Worm (Caenorhabditis elegans) whole organism, L3 larva: ENCODE data around the gene aex-2.
"Not testable (repeated sequence)": the region's sequence is repeated elsewhere in the genome, so short reads cannot be mapped to it uniquely, and the experiment has no call there.

ENCODE experiments used
- ZK546.5 ChIP-seq: sonication (generic microtip); optimal IDR thresholded peaks from 2 replicates; lab custom pipeline; 2017; ENCODE audit warnings: missing biosample characterization, missing genetic modification characterization
- aly-2 ChIP-seq: fragments of 150-350 bp; optimal IDR thresholded peaks from 2 replicates; lab custom pipeline; 2014; ENCODE audit warnings: missing biosample characterization, missing genetic modification characterization
- ceh-16 ChIP-seq: sonication (generic microtip); optimal IDR thresholded peaks from 2 replicates; lab custom pipeline; 2017; ENCODE audit warnings: missing biosample characterization, missing genetic modification characterization
- ceh-28 ChIP-seq: fragments of 150-350 bp; optimal IDR thresholded peaks from 2 replicates; lab custom pipeline; 2014; ENCODE audit warnings: missing biosample characterization, missing genetic modification reagents, missing genetic modification characterization
- ceh-82 ChIP-seq: fragments of 150-350 bp; optimal IDR thresholded peaks from 2 replicates; lab custom pipeline; 2014; ENCODE audit warnings: missing biosample characterization, missing genetic modification characterization
- daf-12 ChIP-seq: fragments of 150-350 bp; optimal IDR thresholded peaks from 2 replicates; lab custom pipeline; 2014; ENCODE audit warnings: missing biosample characterization, missing genetic modification reagents, missing genetic modification characterization
- egl-27 ChIP-seq: sonication (generic microtip); optimal IDR thresholded peaks from 4 replicates; lab custom pipeline; 2017; ENCODE audit warnings: missing biosample characterization, missing genetic modification reagents, missing genetic modification characterization
- egl-5 ChIP-seq: fragments of 150-350 bp; optimal IDR thresholded peaks from 2 replicates; lab custom pipeline; 2017; ENCODE audit warnings: missing biosample characterization, missing genetic modification reagents, missing genetic modification characterization, inconsistent platforms
- elt-1 ChIP-seq: fragments of 150-350 bp; optimal IDR thresholded peaks from 2 replicates; lab custom pipeline; 2014; ENCODE audit warnings: missing biosample characterization, missing genetic modification characterization
- elt-2 ChIP-seq: sonication (generic microtip); optimal IDR thresholded peaks from 2 replicates; lab custom pipeline; 2016; ENCODE audit warnings: missing genetic modification reagents, mild to moderate bottlenecking, missing genetic modification characterization, missing compliant biosample characterization
- elt-3 ChIP-seq, 3 experiments: fragments of 150-350 bp in 1 of 3; sonication (generic microtip) in 2 of 3; optimal IDR thresholded peaks; 2 replicates in 2 of 3; 4 replicates in 1 of 3; lab custom pipeline; 2014 to 2017; ENCODE audit warnings: missing biosample characterization in 3 of 3, missing genetic modification characterization in 3 of 3
- eor-1 ChIP-seq, 2 experiments: fragments of 150-350 bp; optimal IDR thresholded peaks; 2 replicates each; lab custom pipeline; 2014 to 2018; ENCODE audit warnings: missing biosample characterization in 2 of 2, missing genetic modification characterization in 2 of 2
- fkh-2 ChIP-seq: fragments of 150-350 bp; optimal IDR thresholded peaks from 2 replicates; lab custom pipeline; 2014; ENCODE audit warnings: missing biosample characterization, missing genetic modification reagents, missing genetic modification characterization
- fos-1 ChIP-seq: fragments of 150-350 bp; optimal IDR thresholded peaks from 2 replicates; lab custom pipeline; 2014; ENCODE audit warnings: missing biosample characterization, missing genetic modification characterization
- lin-15B ChIP-seq: fragments of 150-350 bp; optimal IDR thresholded peaks from 2 replicates; lab custom pipeline; 2014; ENCODE audit warnings: missing biosample characterization, missing genetic modification characterization
- lin-39 ChIP-seq: fragments of 150-350 bp; optimal IDR thresholded peaks from 2 replicates; lab custom pipeline; 2018; ENCODE audit warnings: missing biosample characterization, missing genetic modification reagents, missing genetic modification characterization
- lsy-12 ChIP-seq: sonication (generic microtip); optimal IDR thresholded peaks from 2 replicates; lab custom pipeline; 2016; ENCODE audit warnings: mild to moderate bottlenecking, missing genetic modification characterization, missing compliant biosample characterization
- mdl-1 ChIP-seq: fragments of 150-350 bp; optimal IDR thresholded peaks from 2 replicates; lab custom pipeline; 2014; ENCODE audit warnings: missing biosample characterization, missing genetic modification characterization
- nfya-1 ChIP-seq: sonication (generic microtip); optimal IDR thresholded peaks from 2 replicates; lab custom pipeline; 2017; ENCODE audit warnings: missing genetic modification characterization, mild to moderate bottlenecking, missing compliant biosample characterization, antibody characterized with exemption, moderate library complexity; ENCODE audit not compliant: insufficient read depth
- nhr-11 ChIP-seq: fragments of 150-350 bp; optimal IDR thresholded peaks from 2 replicates; lab custom pipeline; 2014; ENCODE audit warnings: missing biosample characterization, missing genetic modification characterization
- nhr-23 ChIP-seq: fragments of 150-350 bp; optimal IDR thresholded peaks from 2 replicates; lab custom pipeline; 2014; ENCODE audit warnings: missing biosample characterization, missing genetic modification reagents, missing genetic modification characterization
- nhr-237 ChIP-seq: fragments of 150-350 bp; optimal IDR thresholded peaks from 2 replicates; lab custom pipeline; 2014; ENCODE audit warnings: missing biosample characterization, missing genetic modification characterization
- nhr-25 ChIP-seq: sonication (generic microtip); optimal IDR thresholded peaks from 2 replicates; lab custom pipeline; 2017; ENCODE audit warnings: missing biosample characterization, missing genetic modification characterization
- nhr-28 ChIP-seq: fragments of 150-350 bp; optimal IDR thresholded peaks from 2 replicates; lab custom pipeline; 2014; ENCODE audit warnings: missing biosample characterization, missing genetic modification characterization
- nhr-43 ChIP-seq: sonication (generic microtip); optimal IDR thresholded peaks from 2 replicates; lab custom pipeline; 2016; ENCODE audit warnings: mild to moderate bottlenecking, missing genetic modification characterization, missing compliant biosample characterization; ENCODE audit not compliant: poor library complexity, severe bottlenecking
- nhr-67 ChIP-seq: fragments of 150-350 bp; optimal IDR thresholded peaks from 2 replicates; lab custom pipeline; 2014; ENCODE audit warnings: missing biosample characterization, missing genetic modification characterization
- nhr-76 ChIP-seq: fragments of 150-350 bp; sonication (generic microtip); optimal IDR thresholded peaks from 5 replicates; lab custom pipeline; 2014; ENCODE audit warnings: missing biosample characterization, missing genetic modification characterization
- pha-4 ChIP-seq: fragments of 150-350 bp; optimal IDR thresholded peaks from 2 replicates; lab custom pipeline; 2014; ENCODE audit warnings: missing biosample characterization, missing genetic modification reagents, missing genetic modification characterization
- pqm-1 ChIP-seq: fragments of 150-350 bp; optimal IDR thresholded peaks from 2 replicates; lab custom pipeline; 2017; ENCODE audit warnings: missing biosample characterization, missing genetic modification characterization, inconsistent platforms
- sea-2 ChIP-seq: fragments of 150-350 bp; sonication (generic microtip); optimal IDR thresholded peaks from 4 replicates; lab custom pipeline; 2014; ENCODE audit warnings: missing biosample characterization, missing genetic modification reagents, missing genetic modification characterization
- skn-1 ChIP-seq: fragments of 150-350 bp; optimal IDR thresholded peaks from 2 replicates; lab custom pipeline; 2014; ENCODE audit warnings: missing biosample characterization, missing genetic modification characterization
- snpc-4 ChIP-seq: fragments of 150-350 bp; optimal IDR thresholded peaks from 2 replicates; lab custom pipeline; 2014; ENCODE audit warnings: missing biosample characterization, missing genetic modification characterization
- unc-39 ChIP-seq: sonication (generic microtip); optimal IDR thresholded peaks from 4 replicates; lab custom pipeline; 2017; ENCODE audit warnings: missing biosample characterization, missing genetic modification characterization
- unc-62 ChIP-seq: fragments of 150-350 bp; sonication (generic microtip); optimal IDR thresholded peaks from 4 replicates; lab custom pipeline; 2014; ENCODE audit warnings: missing biosample characterization, missing genetic modification reagents, missing genetic modification characterization
- ztf-4 ChIP-seq: fragments of 150-350 bp; optimal IDR thresholded peaks from 2 replicates; lab custom pipeline; 2014; ENCODE audit warnings: missing biosample characterization, missing genetic modification characterization

aex-2 gene

ce11 chrX:9637137-9637536 is 15.8 kb downstream of the aex-2 start:
- TF ChIP-seq nhr-237, result no peak
- no peak for TF ChIP-seq pha-4 (tag; lab: Kevin White, UChicago)
- TF ChIP-seq lin-39 (tag; lab: Kevin White, UChicago), result peak; percentile 26
- TF ChIP-seq pqm-1, result no peak
- no peak for TF ChIP-seq snpc-4 (tag; lab: Kevin White, UChicago)
- no peak for TF ChIP-seq nhr-25 (tag; lab: Kevin White, UChicago)
- TF ChIP-seq nhr-23, result peak; percentile 39
- no peak for TF ChIP-seq ceh-28 (tag; lab: Kevin White, UChicago)
- no peak for TF ChIP-seq nhr-28 (tag; lab: Kevin White, UChicago)
- no peak for TF ChIP-seq unc-39 (tag; lab: Kevin White, UChicago)
- peak; percentile 44 for TF ChIP-seq egl-5
- TF ChIP-seq sea-2, result no peak
- no peak for TF ChIP-seq ZK546.5 (tag; lab: Kevin White, UChicago)
- TF ChIP-seq nhr-43, result no peak
- no peak for TF ChIP-seq aly-2 (tag; lab: Kevin White, UChicago)
- TF ChIP-seq unc-62 (GFP tag; lab: Kevin White, UChicago), result no peak
- TF ChIP-seq nhr-76, result no peak
- no peak for TF ChIP-seq lsy-12 (tag; lab: Kevin White, UChicago)
- TF ChIP-seq elt-1 (tag; lab: Kevin White, UChicago), result no peak
- no peak for TF ChIP-seq lin-15B (tag; lab: Kevin White, UChicago)
- no peak for TF ChIP-seq daf-12 (tag; lab: Kevin White, UChicago)
- TF ChIP-seq ztf-4 (tag; lab: Kevin White, UChicago), result no peak
- TF ChIP-seq skn-1, result no peak

- TF ChIP-seq elt-3 (tag; optimal IDR thresholded peaks at IDR 0.05; lab: Kevin White, UChicago) (no peak), daf-12 (tag; lab: Kevin White, UChicago) (no peak), eor-1 (tag; optimal IDR thresholded peaks at IDR 0.05; lab: Kevin White, UChicago) (no peak), lin-39 (tag; lab: Kevin White, UChicago) (no peak), pqm-1 (no peak), egl-27 (tag; lab: Kevin White, UChicago) (no peak), unc-39 (tag; lab: Kevin White, UChicago) (no peak), nhr-237 (no peak), fos-1 (no peak), egl-5 (no peak), aly-2 (tag; lab: Kevin White, UChicago) (no peak)
Measured at ce11 chrX:9635376-9635775, 17.5 kb downstream of the aex-2 start, which contains the start of gene F34H10.5. Gene F34H10.5, plus strand, starts transcription at chrX:9635676.

- TF ChIP-seq ceh-82 (tag; lab: Kevin White, UChicago), result no peak
- TF ChIP-seq egl-5, result no peak
- no peak for TF ChIP-seq nfya-1 (tag; lab: Kevin White, UChicago)
- TF ChIP-seq fkh-2 (tag; lab: Kevin White, UChicago), result no peak
- no peak for TF ChIP-seq nhr-11 (tag; lab: Kevin White, UChicago)
- TF ChIP-seq pqm-1, result no peak
- TF ChIP-seq nhr-237, result no peak
- no peak for TF ChIP-seq elt-2 (tag; lab: Kevin White, UChicago)
- TF ChIP-seq nhr-67, result no peak
- no peak for TF ChIP-seq mdl-1
- TF ChIP-seq nhr-28 (tag; lab: Kevin White, UChicago), result no peak
- TF ChIP-seq elt-1 (tag; lab: Kevin White, UChicago), result no peak
Measured at ce11 chrX:9634925-9635324, 18.0 kb downstream of the aex-2 start, which contains the start of gene F34H10.3. Gene F34H10.3, minus strand, starts transcription at chrX:9635025.

ce11 chrX:9629552-9629951 is 23.4 kb downstream of the aex-2 start:
- no peak for TF ChIP-seq snpc-4 (tag; lab: Kevin White, UChicago)

ce11 chrX:9625824-9626223 is 27.1 kb downstream of the aex-2 start, which contains the start of gene F34H10.1:
Gene F34H10.1, plus strand, starts transcription at chrX:9626124.
- not testable (repeated sequence) for TF ChIP-seq lsy-12, ceh-16, elt-1 (tag; lab: Kevin White, UChicago)
